Worm (Caenorhabditis elegans) whole organism, L4/young adult: ENCODE data around the gene srw-14.

Source experiments
- W03F9.2 ChIP-seq: fragments of 150-350 bp; optimal IDR thresholded peaks from 2 replicates; lab custom pipeline; 2014; ENCODE audit warnings: missing biosample characterization, missing genetic modification characterization
- dao-5 ChIP-seq: sonication (generic microtip); optimal IDR thresholded peaks from 2 replicates; lab custom pipeline; 2016; ENCODE audit warnings: missing genotype, missing genetic modification characterization, moderate library complexity, missing compliant biosample characterization
- him-1 ChIP-seq: sonication (generic microtip); optimal IDR thresholded peaks from 2 replicates; lab custom pipeline; 2016; ENCODE audit warnings: missing genotype, missing genetic modification reagents, missing genetic modification characterization, missing compliant biosample characterization

ce11 chrV:15276915-15277314 lies 51.2 kb downstream of the srw-14 start, which contains the start of gene srw-17:
- TF ChIP-seq dao-5 (no peak), W03F9.2 (tag; lab: Kevin White, UChicago) (no peak), him-1 (tag; lab: Kevin White, UChicago) (no peak)
